Worm (Caenorhabditis elegans) whole organism, L3 larva: ENCODE results near the gene nspe-2.

ENCODE experiments used
- R02D3.7 ChIP-seq: fragments of 150-350 bp; optimal IDR thresholded peaks from 2 replicates; lab custom pipeline; 2014; ENCODE audit warnings: missing biosample characterization, missing genetic modification characterization
- aly-2 ChIP-seq: fragments of 150-350 bp; optimal IDR thresholded peaks from 2 replicates; lab custom pipeline; 2014; ENCODE audit warnings: missing biosample characterization, missing genetic modification characterization
- ama-1 ChIP-seq: fragments of 150-350 bp; optimal IDR thresholded peaks from 2 replicates; lab custom pipeline; 2018
- ceh-16 ChIP-seq: sonication (generic microtip); optimal IDR thresholded peaks from 2 replicates; lab custom pipeline; 2017; ENCODE audit warnings: missing biosample characterization, missing genetic modification characterization
- ceh-28 ChIP-seq: fragments of 150-350 bp; optimal IDR thresholded peaks from 2 replicates; lab custom pipeline; 2014; ENCODE audit warnings: missing biosample characterization, missing genetic modification reagents, missing genetic modification characterization
- ceh-82 ChIP-seq: fragments of 150-350 bp; optimal IDR thresholded peaks from 2 replicates; lab custom pipeline; 2014; ENCODE audit warnings: missing biosample characterization, missing genetic modification characterization
- egl-5 ChIP-seq: fragments of 150-350 bp; optimal IDR thresholded peaks from 2 replicates; lab custom pipeline; 2017; ENCODE audit warnings: missing biosample characterization, missing genetic modification reagents, missing genetic modification characterization, inconsistent platforms
- elt-1 ChIP-seq: fragments of 150-350 bp; optimal IDR thresholded peaks from 2 replicates; lab custom pipeline; 2014; ENCODE audit warnings: missing biosample characterization, missing genetic modification characterization
- elt-2 ChIP-seq: sonication (generic microtip); optimal IDR thresholded peaks from 2 replicates; lab custom pipeline; 2016; ENCODE audit warnings: missing genetic modification reagents, mild to moderate bottlenecking, missing genetic modification characterization, missing compliant biosample characterization
- elt-3 ChIP-seq, 3 experiments: fragments of 150-350 bp in 1 of 3; sonication (generic microtip) in 2 of 3; optimal IDR thresholded peaks; 2 replicates in 2 of 3; 4 replicates in 1 of 3; lab custom pipeline; 2014 to 2017; ENCODE audit warnings: missing biosample characterization in 3 of 3, missing genetic modification characterization in 3 of 3
- eor-1 ChIP-seq, 2 experiments: fragments of 150-350 bp; optimal IDR thresholded peaks; 2 replicates each; lab custom pipeline; 2014 to 2018; ENCODE audit warnings: missing biosample characterization in 2 of 2, missing genetic modification characterization in 2 of 2
- fkh-2 ChIP-seq: fragments of 150-350 bp; optimal IDR thresholded peaks from 2 replicates; lab custom pipeline; 2014; ENCODE audit warnings: missing biosample characterization, missing genetic modification reagents, missing genetic modification characterization
- fos-1 ChIP-seq: fragments of 150-350 bp; optimal IDR thresholded peaks from 2 replicates; lab custom pipeline; 2014; ENCODE audit warnings: missing biosample characterization, missing genetic modification characterization
- hmg-11 ChIP-seq: sonication (generic microtip); optimal IDR thresholded peaks from 2 replicates; lab custom pipeline; 2016; ENCODE audit warnings: missing genetic modification characterization, missing compliant biosample characterization
- jun-1 ChIP-seq: fragments of 150-350 bp; optimal IDR thresholded peaks from 2 replicates; lab custom pipeline; 2014; ENCODE audit warnings: missing biosample characterization, missing genetic modification reagents, missing genetic modification characterization
- lin-15B ChIP-seq: fragments of 150-350 bp; optimal IDR thresholded peaks from 2 replicates; lab custom pipeline; 2014; ENCODE audit warnings: missing biosample characterization, missing genetic modification characterization
- lsy-12 ChIP-seq: sonication (generic microtip); optimal IDR thresholded peaks from 2 replicates; lab custom pipeline; 2016; ENCODE audit warnings: mild to moderate bottlenecking, missing genetic modification characterization, missing compliant biosample characterization
- mdl-1 ChIP-seq: fragments of 150-350 bp; optimal IDR thresholded peaks from 2 replicates; lab custom pipeline; 2014; ENCODE audit warnings: missing biosample characterization, missing genetic modification characterization
- mml-1 ChIP-seq: fragments of 150-350 bp; sonication (generic microtip); optimal IDR thresholded peaks from 3 replicates; lab custom pipeline; 2014; ENCODE audit warnings: missing biosample characterization, missing genetic modification characterization
- nhr-11 ChIP-seq: fragments of 150-350 bp; optimal IDR thresholded peaks from 2 replicates; lab custom pipeline; 2014; ENCODE audit warnings: missing biosample characterization, missing genetic modification characterization
- nhr-12 ChIP-seq: fragments of 150-350 bp; optimal IDR thresholded peaks from 2 replicates; lab custom pipeline; 2014; ENCODE audit warnings: missing biosample characterization, missing genetic modification characterization
- nhr-23 ChIP-seq: fragments of 150-350 bp; optimal IDR thresholded peaks from 2 replicates; lab custom pipeline; 2014; ENCODE audit warnings: missing biosample characterization, missing genetic modification reagents, missing genetic modification characterization
- nhr-25 ChIP-seq: sonication (generic microtip); optimal IDR thresholded peaks from 2 replicates; lab custom pipeline; 2017; ENCODE audit warnings: missing biosample characterization, missing genetic modification characterization
- nhr-43 ChIP-seq: sonication (generic microtip); optimal IDR thresholded peaks from 2 replicates; lab custom pipeline; 2016; ENCODE audit warnings: mild to moderate bottlenecking, missing genetic modification characterization, missing compliant biosample characterization; ENCODE audit not compliant: poor library complexity, severe bottlenecking
- nhr-76 ChIP-seq: fragments of 150-350 bp; sonication (generic microtip); optimal IDR thresholded peaks from 5 replicates; lab custom pipeline; 2014; ENCODE audit warnings: missing biosample characterization, missing genetic modification characterization
- nhr-77 ChIP-seq: fragments of 150-350 bp; optimal IDR thresholded peaks from 2 replicates; lab custom pipeline; 2014; ENCODE audit warnings: missing biosample characterization, missing genetic modification characterization
- pha-4 ChIP-seq: fragments of 150-350 bp; optimal IDR thresholded peaks from 2 replicates; lab custom pipeline; 2014; ENCODE audit warnings: missing biosample characterization, missing genetic modification reagents, missing genetic modification characterization
- pqm-1 ChIP-seq: fragments of 150-350 bp; optimal IDR thresholded peaks from 2 replicates; lab custom pipeline; 2017; ENCODE audit warnings: missing biosample characterization, missing genetic modification characterization, inconsistent platforms
- sea-2 ChIP-seq: fragments of 150-350 bp; sonication (generic microtip); optimal IDR thresholded peaks from 4 replicates; lab custom pipeline; 2014; ENCODE audit warnings: missing biosample characterization, missing genetic modification reagents, missing genetic modification characterization
- skn-1 ChIP-seq: fragments of 150-350 bp; optimal IDR thresholded peaks from 2 replicates; lab custom pipeline; 2014; ENCODE audit warnings: missing biosample characterization, missing genetic modification characterization
- tbx-2 ChIP-seq: sonication (generic microtip); optimal IDR thresholded peaks from 2 replicates; lab custom pipeline; 2016; ENCODE audit warnings: mild to moderate bottlenecking, missing genetic modification characterization, missing compliant biosample characterization
- unc-39 ChIP-seq: sonication (generic microtip); optimal IDR thresholded peaks from 4 replicates; lab custom pipeline; 2017; ENCODE audit warnings: missing biosample characterization, missing genetic modification characterization
- unc-62 ChIP-seq: fragments of 150-350 bp; sonication (generic microtip); optimal IDR thresholded peaks from 4 replicates; lab custom pipeline; 2014; ENCODE audit warnings: missing biosample characterization, missing genetic modification reagents, missing genetic modification characterization
- zag-1 ChIP-seq: fragments of 150-350 bp; optimal IDR thresholded peaks from 2 replicates; lab custom pipeline; 2014; ENCODE audit warnings: missing biosample characterization, missing genetic modification characterization
- ztf-11 ChIP-seq: fragments of 150-350 bp; optimal IDR thresholded peaks from 2 replicates; lab custom pipeline; 2014; ENCODE audit warnings: missing biosample characterization, missing genetic modification characterization

The nspe-2 gene

DNA sequence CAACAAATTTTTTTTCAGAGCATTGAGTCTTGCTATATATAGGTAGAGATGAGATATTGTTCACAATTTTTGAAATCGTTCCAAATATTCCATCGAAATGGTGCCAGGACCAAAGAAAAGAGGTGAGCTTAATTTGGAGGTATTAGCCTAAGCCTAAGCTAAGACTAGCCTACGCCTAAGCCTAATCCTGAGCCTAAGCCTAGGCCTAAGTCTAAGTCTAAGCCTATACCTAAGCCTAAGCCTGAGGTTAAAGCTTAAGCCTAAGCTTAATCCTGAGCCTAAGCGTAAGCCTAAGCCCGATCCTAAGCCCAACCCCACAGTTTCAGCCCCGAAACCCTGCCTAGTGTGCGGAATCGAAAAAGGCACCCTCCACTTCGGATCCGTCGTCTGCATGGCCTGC is 17.4 kb upstream of the nspe-2 start, which contains the start of gene nhr-234:
TSS of gene nhr-234 (plus strand) at position 77 of the 400 bp plus-strand sequence.
- TF ChIP-seq pha-4 (no peak), eor-1 (tag; optimal IDR thresholded peaks at IDR 0.05; lab: Kevin White, UChicago) (no peak), ama-1 (lab: Kevin White, UChicago) (no peak), lin-15B (tag; lab: Kevin White, UChicago) (no peak), R02D3.7 (no peak), skn-1 (no peak), fos-1 (no peak), pqm-1 (no peak), hmg-11 (no peak), ceh-28 (tag; lab: Kevin White, UChicago) (no peak), unc-62 (no peak), ztf-11 (no peak)

DNA sequence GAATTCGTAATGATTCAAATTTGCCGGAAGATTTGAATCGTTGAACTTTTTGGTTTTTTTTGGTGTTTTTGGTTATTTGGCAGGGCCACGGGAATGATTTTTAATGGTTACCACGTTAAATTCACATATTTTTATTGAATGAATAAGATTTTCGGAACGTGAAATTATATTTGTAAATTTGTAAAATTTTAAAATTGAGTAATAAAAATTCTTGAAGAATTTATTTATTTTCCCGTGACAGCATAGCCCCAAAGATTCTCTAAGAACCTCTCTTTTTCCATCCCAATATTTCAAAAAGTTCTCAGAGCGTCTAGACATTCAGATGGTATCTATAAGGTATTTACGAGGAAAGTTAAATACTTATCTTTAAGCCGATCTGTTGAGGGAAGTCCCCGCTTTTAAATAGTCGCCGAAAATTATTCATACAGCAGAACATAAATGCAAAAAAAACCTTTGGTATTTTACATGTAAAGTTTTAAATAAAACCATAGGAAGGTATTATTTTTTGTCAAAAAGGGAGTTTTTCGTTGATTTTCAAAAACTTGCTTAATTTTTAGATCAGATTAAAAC is 15.6 kb upstream of the nspe-2 start, which contains the start of gene Y38E10A.17:
TSS of gene Y38E10A.17 (minus strand) at position 51 of the 570 bp plus-strand sequence.
- no peak for TF ChIP-seq zag-1 (tag; lab: Kevin White, UChicago)
- peak; percentile 68 for TF ChIP-seq elt-1 (tag; lab: Kevin White, UChicago)

DNA sequence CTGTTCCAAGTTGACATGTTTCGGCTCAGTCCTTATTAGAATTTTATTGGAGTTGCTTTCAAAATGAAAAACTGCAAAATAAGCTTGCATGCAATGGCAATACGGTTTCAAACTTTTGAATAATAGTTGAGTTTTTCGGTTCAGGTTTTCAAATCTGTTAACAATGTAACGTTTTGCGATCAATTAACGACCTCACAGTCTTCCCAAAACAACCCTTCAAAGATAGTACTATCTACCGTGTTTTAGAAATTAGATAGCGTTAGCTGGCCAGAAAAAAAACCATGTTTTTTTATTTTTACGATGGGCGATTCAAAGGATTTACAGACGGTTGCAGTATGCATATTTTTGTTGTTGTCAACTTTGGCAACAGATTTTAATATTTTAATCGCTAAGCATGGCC is 11.7 kb upstream of the nspe-2 start, which contains the start of gene Y38E10A.34:
TSS of gene Y38E10A.34 (plus strand) at position 301 of the 400 bp plus-strand sequence.
- TF ChIP-seq elt-3 (tag; optimal IDR thresholded peaks at IDR 0.05; lab: Kevin White, UChicago) (no peak), tbx-2 (tag; lab: Kevin White, UChicago) (no peak), ceh-16 (no peak), mdl-1 (tag; lab: Kevin White, UChicago) (no peak), fkh-2 (tag; lab: Kevin White, UChicago) (no peak), nhr-23 (tag; lab: Kevin White, UChicago) (no peak), fos-1 (no peak), ama-1 (lab: Kevin White, UChicago) (no peak), ceh-82 (no peak), unc-39 (tag; lab: Kevin White, UChicago) (no peak), hmg-11 (no peak)

ce11 chrII:12629387-12629786 is 10.2 kb upstream of the nspe-2 start, which contains the start of gene Y38E10A.28:
Gene Y38E10A.28, plus strand, starts transcription at chrII:12629687.
- no peak for TF ChIP-seq ztf-11
- no peak for TF ChIP-seq mdl-1 (tag; lab: Kevin White, UChicago)
- TF ChIP-seq nhr-43 = no peak
- TF ChIP-seq fos-1 = no peak
- no peak for TF ChIP-seq elt-2 (tag; lab: Kevin White, UChicago)
- no peak for TF ChIP-seq eor-1 (tag; optimal IDR thresholded peaks at IDR 0.05; lab: Kevin White, UChicago)

ce11 chrII:12628566-12628965 is 9.4 kb upstream of the nspe-2 start, which contains the start of gene nspe-5:
Gene nspe-5, plus strand, starts transcription at chrII:12628866.
- TF ChIP-seq unc-39 (tag; lab: Kevin White, UChicago) = no peak
- TF ChIP-seq mml-1 (tag; lab: Kevin White, UChicago) = no peak
- no peak for TF ChIP-seq tbx-2 (tag; lab: Kevin White, UChicago)
- TF ChIP-seq nhr-25 (tag; lab: Kevin White, UChicago) = peak; percentile 9
- no peak for TF ChIP-seq egl-5 (tag; lab: Kevin White, UChicago)
- no peak for TF ChIP-seq skn-1
- TF ChIP-seq nhr-77 (tag; lab: Kevin White, UChicago) = no peak

DNA sequence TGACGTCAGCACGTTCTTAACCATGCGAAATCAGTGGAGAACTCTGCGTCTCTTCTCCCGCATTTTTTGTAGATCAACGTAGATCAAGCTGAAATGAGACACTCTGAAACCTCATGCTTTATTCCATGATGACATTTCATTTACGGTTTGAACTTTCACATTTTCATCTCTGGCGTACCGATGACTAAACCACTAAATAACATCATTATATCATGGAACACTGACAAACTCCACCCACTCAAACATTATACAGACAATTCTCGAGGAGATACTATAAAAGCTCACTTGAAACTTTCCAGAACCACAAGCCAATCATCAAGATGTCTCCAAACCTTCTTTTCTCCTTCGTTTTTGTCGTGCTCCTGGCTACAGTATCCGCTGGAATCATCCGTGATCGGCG is 7.7 kb upstream of the nspe-2 start, which contains the start of gene nspe-7:
TSS of gene nspe-7 (plus strand) at position 301 of the 400 bp plus-strand sequence.
- TF ChIP-seq jun-1 (tag; lab: Kevin White, UChicago) (no peak), nhr-12 (tag; lab: Kevin White, UChicago) (no peak), ztf-11 (no peak), elt-3 (tag; optimal IDR thresholded peaks at IDR 0.05; lab: Kevin White, UChicago) (no peak), mdl-1 (tag; lab: Kevin White, UChicago) (no peak), nhr-43 (no peak), nhr-11 (tag; lab: Kevin White, UChicago) (no peak), skn-1 (no peak), aly-2 (tag; lab: Kevin White, UChicago) (no peak), hmg-11 (no peak), sea-2 (no peak), nhr-76 (tag; lab: Kevin White, UChicago) (no peak), ama-1 (lab: Kevin White, UChicago) (no peak), ceh-28 (tag; lab: Kevin White, UChicago) (no peak), lsy-12 (tag; lab: Kevin White, UChicago) (no peak), fos-1 (no peak), unc-39 (tag; lab: Kevin White, UChicago) (no peak), ceh-82 (no peak)
